Fruit fly (Drosophila melanogaster): ENCODE data around the gene baz.

The baz gene

dm6 chrX:17123545-17124203 is 36.1 kb upstream of the baz start (continued):
- TF ChIP-seq Fer1 (GFP tag; optimal IDR thresholded peaks at IDR 0.05) (peak; percentile 77), CG2116 (GFP tag; optimal IDR thresholded peaks at IDR 0.05) (no peak)

DNA sequence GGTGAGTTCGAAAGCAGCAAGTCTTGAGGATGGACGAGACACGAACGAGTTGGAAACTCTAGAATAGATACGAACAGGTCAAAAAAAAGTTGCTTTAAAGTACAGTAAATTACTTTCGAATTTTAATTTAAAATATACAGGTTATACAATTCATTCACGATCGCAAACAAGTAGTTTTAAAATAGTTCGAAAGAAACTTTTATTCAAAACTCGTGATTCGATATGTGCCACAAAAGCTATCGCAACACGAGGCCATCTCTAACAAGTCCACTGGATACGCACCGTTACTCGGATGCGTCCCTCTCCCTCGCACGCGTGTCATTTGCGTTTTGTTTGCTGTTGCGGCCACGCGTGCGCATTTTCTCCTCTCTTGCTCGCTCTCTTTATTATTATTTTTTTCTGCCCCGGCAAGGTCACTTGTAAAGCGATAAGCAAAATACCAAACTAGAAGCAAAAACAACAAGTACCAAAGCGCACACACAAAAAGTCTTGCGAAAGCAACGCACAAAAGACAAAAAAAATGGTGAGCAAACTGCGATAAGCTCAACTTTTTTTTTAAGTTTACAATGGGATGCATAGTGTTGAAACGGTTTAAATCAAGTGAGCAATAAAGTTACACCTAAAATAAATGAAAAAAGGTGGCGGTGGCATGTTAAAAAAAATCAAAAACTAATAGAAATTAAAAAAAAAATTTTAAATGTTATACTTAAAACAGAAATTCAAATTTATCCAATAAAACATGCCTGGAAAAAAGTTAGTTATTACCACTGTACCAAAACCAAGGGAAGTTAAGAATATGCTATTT is 34.6 kb upstream of the baz start:
- TF ChIP-seq sna (GFP tag; IDR thresholded peaks at IDR 0.05; ENCODE audit: partially characterized antibody) (peak; percentile 92), ems (GFP tag; optimal IDR thresholded peaks at IDR 0.05) (no peak), CG5953 (GFP tag; IDR thresholded peaks at IDR 0.05) (peak; percentile 56), otp (GFP tag; IDR thresholded peaks at IDR 0.05) (peak; percentile 37; the same call in 1 of the 3 replicates), C15 (GFP tag; IDR thresholded peaks at IDR 0.05) (no peak), MTF-1 (GFP tag; optimal IDR thresholded peaks at IDR 0.05; ENCODE audit: borderline replicate concordance) (peak; percentile 34), h (optimal IDR thresholded peaks at IDR 0.05) (no peak), CG11456 (GFP tag; IDR thresholded peaks at IDR 0.05) (peak; percentile 68; the same call in 2 of the 3 replicates), ftz-f1 (GFP tag; optimal IDR thresholded peaks at IDR 0.05) (peak; percentile 86), D (optimal IDR thresholded peaks at IDR 0.05) (no peak), D (GFP tag; optimal IDR thresholded peaks at IDR 0.05) (peak; percentile 42), Dip2 (GFP tag; IDR thresholded peaks at IDR 0.05) (no peak), CG6765 (GFP tag; optimal IDR thresholded peaks at IDR 0.05) (peak; percentile 67), ato (GFP tag; IDR thresholded peaks at IDR 0.05; ENCODE audit: partially characterized antibody) (peak; percentile 77), Hr78 (GFP tag; optimal IDR thresholded peaks at IDR 0.05) (peak in 1 of 2 experiments; percentile 28), CG10959 (GFP tag; IDR thresholded peaks at IDR 0.05) (no peak), Ssrp (tag; optimal IDR thresholded peaks at IDR 0.05) (peak; percentile 23), NC2β (GFP tag; optimal IDR thresholded peaks at IDR 0.05) (no peak), wor (GFP tag; IDR thresholded peaks at IDR 0.05) (peak; percentile 46), CG15479 (GFP tag; optimal IDR thresholded peaks at IDR 0.05) (peak; percentile 76), pan (optimal IDR thresholded peaks at IDR 0.05) (no peak), pan (GFP tag; optimal IDR thresholded peaks at IDR 0.05 in 1 of 2, IDR thresholded peaks at IDR 0.05 in 1 of 2) (peak in 1 of 2 experiments; percentile 81), luna (GFP tag; optimal IDR thresholded peaks at IDR 0.05) (no peak), Mrtf (GFP tag; IDR thresholded peaks at IDR 0.05) (0 out of 3 replicates have a peak, but pooled peaks have one; percentile 40), CkIIα-i1 (GFP tag; IDR thresholded peaks at IDR 0.05) (no peak), CG12104 (GFP tag; optimal IDR thresholded peaks at IDR 0.05) (peak; percentile 10), dati (GFP tag; IDR thresholded peaks at IDR 0.05) (no peak; the same call in 1 of the 2 replicates), Tbp (GFP tag; optimal IDR thresholded peaks at IDR 0.05) (no peak), CG7745 (tag; optimal IDR thresholded peaks at IDR 0.05) (no peak), ham (GFP tag; IDR thresholded peaks at IDR 0.05) (peak; percentile 23; the same call in 1 of the 2 replicates), CG9215 (GFP tag; IDR thresholded peaks at IDR 0.05) (peak; percentile 47), usp (GFP tag; optimal IDR thresholded peaks at IDR 0.05) (no peak), unc-4 (GFP tag; IDR thresholded peaks at IDR 0.05; ENCODE audit: partially characterized antibody) (peak; percentile 87), Eip74EF (GFP tag; optimal IDR thresholded peaks at IDR 0.05) (peak in 1 of 2 experiments; percentile 70), trh (GFP tag; optimal IDR thresholded peaks at IDR 0.05) (peak; percentile 2), phol (tag; optimal IDR thresholded peaks at IDR 0.05) (peak; percentile 69), gt (GFP tag; IDR thresholded peaks at IDR 0.05) (no peak), CG2889 (GFP tag; IDR thresholded peaks at IDR 0.05) (peak; percentile 69; the same call in 2 of the 3 replicates), ase (GFP tag; IDR thresholded peaks at IDR 0.05) (peak; percentile 58; the same call in 1 of the 3 replicates), eyg (GFP tag; optimal IDR thresholded peaks at IDR 0.05) (peak; percentile 21), GATAe (GFP tag; conservative IDR thresholded peaks at IDR 0.05) (peak; percentile 33; the same call in 1 of the 2 replicates), Sox100B (GFP tag; optimal IDR thresholded peaks at IDR 0.05) (peak; percentile 70), tap (tag; optimal IDR thresholded peaks at IDR 0.05) (peak; percentile 67), Asciz (GFP tag; optimal IDR thresholded peaks at IDR 0.05) (peak; percentile 22)

Measured in whole organism, embryonic.